Worm (Caenorhabditis elegans): ENCODE results near the gene nhr-34.

ce11 chrIV:9623269-9623668 is 52.2 kb downstream of the nhr-34 start, which contains the start of gene W09C2.9:
- TF ChIP-seq F26F4.8 (GFP tag; conservative IDR thresholded peaks at IDR 0.05) (no peak), nhr-76 (tag; optimal IDR thresholded peaks at IDR 0.05) (no peak), nhr-102 (tag; optimal IDR thresholded peaks at IDR 0.05) (no peak), zfp-2 (tag; optimal IDR thresholded peaks at IDR 0.05) (no peak), pqm-1 (tag; optimal IDR thresholded peaks at IDR 0.05) (no peak), ces-1 (GFP tag; optimal IDR thresholded peaks at IDR 0.05) (no peak)

All from whole organism, L4 larva.